Worm (Caenorhabditis elegans) whole organism, midembryonic: ENCODE measurements around the gene oac-50.

Experiments used
- T22C8.4 ChIP-seq: fragments of 200-800 bp; sonication (Bioruptor generic); IDR thresholded peaks from 2 replicates; pipeline ENCODE4 v1.3.6; 2022; ENCODE audit warnings: missing genetic modification characterization, missing compliant biosample characterization
- cog-1 ChIP-seq: sonication (generic microtip); optimal IDR thresholded peaks from 2 replicates; lab custom pipeline; 2016; ENCODE audit warnings: missing genetic modification characterization, missing compliant biosample characterization
- flt-1 ChIP-seq: fragments of 200-800 bp; sonication (Bioruptor generic); IDR thresholded peaks from 2 replicates; pipeline ENCODE4 v1.3.6; 2022; ENCODE audit warnings: missing genetic modification characterization, missing compliant biosample characterization
- klf-2 ChIP-seq: fragments of 200-800 bp; sonication (Bioruptor generic); conservative IDR thresholded peaks from 2 replicates; pipeline ENCODE4 v1.3.6; 2022; ENCODE audit warnings: missing genetic modification reagents, missing genetic modification characterization, missing compliant biosample characterization
- med-1 ChIP-seq: sonication (generic microtip); optimal IDR thresholded peaks from 2 replicates; lab custom pipeline; 2017; ENCODE audit warnings: missing genetic modification characterization, mild to moderate bottlenecking, missing compliant biosample characterization, antibody characterized with exemption, missing genetic modification reagents; ENCODE audit not compliant: insufficient read depth
- ref-1 ChIP-seq: fragments of 200-800 bp; sonication (Bioruptor generic); conservative IDR thresholded peaks from 2 replicates; pipeline ENCODE4 v1.3.6; 2022; ENCODE audit warnings: missing genetic modification reagents, missing genetic modification characterization, missing compliant biosample characterization
- tab-1 ChIP-seq: fragments of 200-800 bp; sonication (Bioruptor generic); IDR thresholded peaks from 2 replicates; pipeline ENCODE4 v1.3.6; 2022; ENCODE audit warnings: missing genetic modification characterization, missing compliant biosample characterization
- ztf-23 ChIP-seq: fragments of 200-800 bp; sonication (Bioruptor generic); IDR thresholded peaks from 2 replicates; pipeline ENCODE4 v1.3.6; 2022; ENCODE audit warnings: missing genetic modification reagents, missing genetic modification characterization, missing compliant biosample characterization
- ztf-29 ChIP-seq: fragments of 200-800 bp; sonication (Bioruptor generic); IDR thresholded peaks from 2 replicates; pipeline ENCODE4 v1.3.6; 2022; ENCODE audit warnings: missing genetic modification reagents, missing genetic modification characterization, missing compliant biosample characterization

The oac-50 gene

DNA sequence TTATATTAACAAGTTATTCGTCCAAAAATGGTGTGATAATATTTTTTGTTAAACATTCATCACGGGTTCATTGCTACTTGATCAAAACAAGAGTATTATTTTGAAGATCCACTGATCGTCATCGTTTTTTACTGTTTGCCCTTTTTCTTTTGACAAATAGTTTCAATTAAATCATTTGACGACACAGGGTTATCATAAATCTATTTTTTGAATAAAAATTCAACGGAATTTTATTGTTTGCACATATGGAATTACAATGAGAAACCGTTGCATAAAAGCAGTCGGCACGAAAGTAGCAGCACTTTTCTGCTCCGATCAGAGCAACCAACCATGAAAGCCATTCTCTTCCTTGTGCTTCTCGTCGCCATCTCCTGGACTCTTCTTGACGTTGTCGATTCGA is 5.7 kb downstream of the oac-50 start, which contains the start of gene fip-2:
TSS of gene fip-2 (plus strand) at position 301 of the 400 bp plus-strand sequence.
- TF ChIP-seq tab-1 (GFP tag; lab: Robert Waterston, UW) (no peak), flt-1 (GFP tag; lab: Robert Waterston, UW) (no peak), T22C8.4 (GFP tag; lab: Robert Waterston, UW) (no peak), ztf-23 (GFP tag; lab: Robert Waterston, UW) (no peak), ref-1 (GFP tag; lab: Robert Waterston, UW) (no peak), med-1 (GFP tag; lab: Kevin White, UChicago) (no peak), ztf-29 (GFP tag; lab: Robert Waterston, UW) (no peak), klf-2 (GFP tag; lab: Robert Waterston, UW) (no peak), cog-1 (tag; lab: Kevin White, UChicago) (no peak)

DNA sequence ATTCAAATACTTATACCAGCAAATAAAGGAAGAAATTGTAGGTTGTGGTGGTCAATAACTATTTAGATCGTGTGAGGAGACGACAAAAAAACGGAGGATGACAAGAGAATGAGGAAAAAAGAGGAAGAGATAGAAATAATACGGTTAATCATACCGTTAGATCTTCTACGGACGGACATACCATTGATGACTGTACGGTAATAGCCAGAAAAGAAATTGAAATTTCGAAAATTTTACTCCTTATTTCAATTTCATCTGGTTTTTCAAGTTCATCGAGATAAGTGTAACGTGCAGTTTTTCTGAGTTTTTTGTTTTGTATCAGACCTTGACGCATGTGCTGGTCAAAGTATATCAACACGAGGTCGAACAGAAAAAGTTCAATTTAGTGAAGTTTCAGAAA is 7.4 kb downstream of the oac-50 start:
- TF ChIP-seq ref-1 (GFP tag; lab: Robert Waterston, UW) (no peak), flt-1 (GFP tag; lab: Robert Waterston, UW) (no peak), ztf-29 (GFP tag; lab: Robert Waterston, UW) (no peak), cog-1 (tag; lab: Kevin White, UChicago) (no peak), ztf-23 (GFP tag; lab: Robert Waterston, UW) (no peak), tab-1 (GFP tag; lab: Robert Waterston, UW) (no peak), med-1 (GFP tag; lab: Kevin White, UChicago) (no peak), klf-2 (GFP tag; lab: Robert Waterston, UW) (no peak), T22C8.4 (GFP tag; lab: Robert Waterston, UW) (no peak)

DNA sequence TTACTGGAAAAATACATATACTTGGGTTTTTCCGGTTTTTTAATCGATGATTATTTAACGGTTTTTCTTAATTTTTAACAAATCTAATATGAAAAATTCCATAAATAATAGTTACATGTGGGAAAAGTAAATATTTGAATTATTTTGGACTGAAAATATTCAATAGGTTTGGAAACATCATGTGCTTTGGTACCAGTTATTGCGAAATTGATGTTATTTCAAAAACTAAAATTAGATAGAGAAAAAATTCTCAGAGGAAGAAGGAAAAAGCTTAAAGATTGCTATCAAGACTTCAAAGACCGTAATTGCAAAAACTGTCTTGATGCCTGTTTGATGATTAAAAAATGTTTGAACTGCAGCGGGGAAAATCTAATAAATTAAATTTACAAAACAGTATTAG is 8.3 kb downstream of the oac-50 start:
- TF ChIP-seq ztf-29 (GFP tag; lab: Robert Waterston, UW), result no peak
- TF ChIP-seq ztf-23 (GFP tag; lab: Robert Waterston, UW), result no peak
- no peak for TF ChIP-seq cog-1 (tag; lab: Kevin White, UChicago)
- no peak for TF ChIP-seq med-1 (GFP tag; lab: Kevin White, UChicago)
- no peak for TF ChIP-seq tab-1 (GFP tag; lab: Robert Waterston, UW)
- TF ChIP-seq ref-1 (GFP tag; lab: Robert Waterston, UW), result no peak

DNA sequence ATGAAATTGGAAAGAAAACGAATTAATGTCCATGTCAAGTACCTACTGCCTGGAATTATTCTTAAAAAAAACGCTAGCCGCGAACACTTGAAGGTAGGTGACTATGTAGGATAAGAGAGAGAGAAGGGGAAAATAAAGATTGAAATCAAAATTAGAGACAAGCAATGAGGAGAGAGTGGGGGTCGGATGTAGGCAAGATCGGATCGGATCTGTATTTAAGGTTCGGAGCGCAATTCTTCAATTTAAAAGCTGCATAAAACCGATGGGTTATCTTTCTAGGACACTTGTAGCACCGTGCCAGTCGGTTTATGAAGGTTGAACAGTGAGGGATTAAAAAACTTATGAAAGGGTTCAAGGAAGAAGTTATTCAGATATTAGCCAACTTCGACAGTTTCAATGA is 10.2 kb downstream of the oac-50 start:
- TF ChIP-seq med-1 (GFP tag; lab: Kevin White, UChicago) (no peak), cog-1 (tag; lab: Kevin White, UChicago) (no peak), flt-1 (GFP tag; lab: Robert Waterston, UW) (no peak), ztf-29 (GFP tag; lab: Robert Waterston, UW) (no peak), tab-1 (GFP tag; lab: Robert Waterston, UW) (no peak), ztf-23 (GFP tag; lab: Robert Waterston, UW) (no peak), ref-1 (GFP tag; lab: Robert Waterston, UW) (no peak), klf-2 (GFP tag; lab: Robert Waterston, UW) (no peak), T22C8.4 (GFP tag; lab: Robert Waterston, UW) (no peak)

DNA sequence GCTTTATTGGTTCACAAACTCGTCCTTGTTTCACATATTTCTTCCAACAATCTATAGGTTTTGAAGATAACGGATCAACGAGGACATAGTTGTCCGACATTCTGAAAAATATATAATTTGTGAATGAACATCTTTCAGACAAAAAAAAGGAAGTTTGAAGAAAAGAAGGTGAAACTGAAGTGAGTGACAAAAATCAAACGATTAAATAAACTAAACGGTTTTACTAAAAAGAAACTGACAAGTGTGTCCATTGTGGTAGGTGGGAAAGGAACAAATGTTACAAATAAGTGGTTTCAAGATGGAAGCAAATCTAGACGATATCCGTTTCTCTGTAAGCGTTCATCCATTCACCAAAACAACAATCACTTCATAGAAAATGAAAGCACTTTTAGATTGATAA is 11.0 kb downstream of the oac-50 start, which contains the start of gene C25E10.12:
TSS of gene C25E10.12 (minus strand) at position 101 of the 400 bp plus-strand sequence.
- no peak for TF ChIP-seq cog-1 (tag; lab: Kevin White, UChicago)
- TF ChIP-seq flt-1 (GFP tag; lab: Robert Waterston, UW), result no peak
- no peak for TF ChIP-seq T22C8.4 (GFP tag; lab: Robert Waterston, UW)
- TF ChIP-seq ztf-29 (GFP tag; lab: Robert Waterston, UW), result no peak
- TF ChIP-seq klf-2 (GFP tag; lab: Robert Waterston, UW), result no peak
- TF ChIP-seq ztf-23 (GFP tag; lab: Robert Waterston, UW), result no peak
- no peak for TF ChIP-seq tab-1 (GFP tag; lab: Robert Waterston, UW)
- no peak for TF ChIP-seq ref-1 (GFP tag; lab: Robert Waterston, UW)
- TF ChIP-seq med-1 (GFP tag; lab: Kevin White, UChicago), result no peak

DNA sequence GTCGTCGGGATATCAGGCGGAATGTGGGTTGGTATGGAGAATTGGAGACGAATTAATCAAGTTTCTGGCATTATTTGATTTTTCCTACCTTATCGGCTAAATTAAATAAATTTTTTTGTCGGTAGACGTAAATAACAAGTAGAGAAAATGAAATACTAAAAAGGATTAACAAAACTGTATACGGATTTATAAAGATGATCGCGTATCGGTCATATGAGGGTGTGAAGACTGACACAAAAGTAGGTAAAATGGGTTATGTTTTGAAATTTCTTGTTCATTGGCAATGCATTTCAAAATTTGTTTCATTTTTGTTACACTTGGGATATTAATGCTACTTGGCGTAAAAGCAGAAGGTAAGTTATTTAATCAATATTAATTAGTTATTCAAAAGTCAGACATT is 13.9 kb downstream of the oac-50 start, which contains the start of the genes C25E10.16 and C25E10.13:
TSS of gene C25E10.16 (minus strand) at position 101 of the 400 bp plus-strand sequence.
TSS of gene C25E10.13 (plus strand) at position 256 of the 400 bp plus-strand sequence.
- TF ChIP-seq klf-2 (GFP tag; lab: Robert Waterston, UW) (no peak), flt-1 (GFP tag; lab: Robert Waterston, UW) (no peak)

DNA sequence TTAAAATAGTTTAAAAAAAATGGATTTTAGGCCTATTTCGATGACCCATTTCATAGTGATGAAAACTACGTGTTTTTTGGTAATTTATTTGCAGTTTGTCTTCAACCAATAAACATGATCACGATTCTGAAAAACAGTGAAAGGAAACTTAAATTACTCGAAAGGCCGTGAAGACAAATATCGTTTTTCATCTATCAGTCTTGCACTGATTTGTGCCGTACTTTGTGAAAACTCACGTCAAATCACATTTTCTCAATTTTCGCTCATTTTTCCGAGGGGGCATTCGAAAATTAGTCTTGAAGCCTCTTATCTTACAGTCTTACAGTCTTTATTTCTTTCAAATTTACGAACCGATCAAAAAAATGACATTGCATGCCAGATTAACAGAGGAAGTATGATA is 14.7 kb downstream of the oac-50 start, which contains the start of gene C25E10.11:
TSS of gene C25E10.11 (minus strand) at position 101 of the 400 bp plus-strand sequence.
- TF ChIP-seq ref-1 (GFP tag; lab: Robert Waterston, UW) (no peak), cog-1 (tag; lab: Kevin White, UChicago) (no peak)

DNA sequence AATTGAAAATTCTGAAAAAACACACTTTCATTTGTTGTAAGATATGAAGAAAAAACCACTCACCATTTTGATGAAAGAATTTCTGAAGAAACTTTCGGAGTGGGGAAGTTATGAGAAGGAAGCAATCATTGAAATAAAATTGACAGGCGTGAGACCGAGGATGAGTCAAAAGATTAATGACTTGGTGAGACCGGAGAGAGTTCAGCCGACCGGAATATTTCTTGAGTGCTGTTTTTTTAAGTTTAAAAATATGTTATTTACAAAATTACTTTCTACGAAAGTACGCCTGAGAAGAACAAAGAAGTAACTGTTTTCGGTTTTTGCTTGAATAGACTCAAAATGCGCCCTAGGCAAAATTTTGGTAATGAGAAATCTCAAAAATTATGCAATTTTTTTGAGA is 17.1 kb downstream of the oac-50 start, which contains the start of gene C25E10.10:
TSS of gene C25E10.10 (minus strand) at position 101 of the 400 bp plus-strand sequence.
- TF ChIP-seq ztf-23 (GFP tag; lab: Robert Waterston, UW) (no peak), klf-2 (GFP tag; lab: Robert Waterston, UW) (no peak), flt-1 (GFP tag; lab: Robert Waterston, UW) (no peak), T22C8.4 (GFP tag; lab: Robert Waterston, UW) (no peak), med-1 (GFP tag; lab: Kevin White, UChicago) (no peak), tab-1 (GFP tag; lab: Robert Waterston, UW) (no peak), ref-1 (GFP tag; lab: Robert Waterston, UW) (no peak), ztf-29 (GFP tag; lab: Robert Waterston, UW) (no peak), cog-1 (tag; lab: Kevin White, UChicago) (no peak)

DNA sequence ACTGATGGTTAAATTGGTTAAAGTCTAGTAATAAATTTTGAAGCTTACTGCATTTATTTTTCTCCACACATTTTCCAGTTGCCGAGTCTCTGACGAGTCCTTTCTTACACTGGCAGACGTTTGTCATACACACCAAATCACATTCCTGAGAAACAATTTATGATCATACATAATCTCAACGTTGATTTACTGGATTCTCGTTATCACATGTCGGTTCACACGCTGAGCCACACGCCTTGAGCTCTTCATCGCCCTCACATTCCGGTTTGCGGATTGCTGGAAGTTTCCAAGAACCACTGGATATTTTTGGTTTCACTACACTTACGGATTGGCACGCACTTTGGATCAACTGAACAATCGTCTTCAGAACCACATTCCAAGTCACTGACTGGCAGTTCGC is 17.7 kb downstream of the oac-50 start:
- TF ChIP-seq klf-2 (GFP tag; lab: Robert Waterston, UW) (no peak), med-1 (GFP tag; lab: Kevin White, UChicago) (no peak), flt-1 (GFP tag; lab: Robert Waterston, UW) (no peak), tab-1 (GFP tag; lab: Robert Waterston, UW) (no peak), cog-1 (tag; lab: Kevin White, UChicago) (no peak), ztf-29 (GFP tag; lab: Robert Waterston, UW) (no peak), ref-1 (GFP tag; lab: Robert Waterston, UW) (no peak), T22C8.4 (GFP tag; lab: Robert Waterston, UW) (no peak), ztf-23 (GFP tag; lab: Robert Waterston, UW) (no peak)
